Worm (Caenorhabditis elegans): ENCODE results near the gene F13D2.1.

F13D2.1 gene

DNA sequence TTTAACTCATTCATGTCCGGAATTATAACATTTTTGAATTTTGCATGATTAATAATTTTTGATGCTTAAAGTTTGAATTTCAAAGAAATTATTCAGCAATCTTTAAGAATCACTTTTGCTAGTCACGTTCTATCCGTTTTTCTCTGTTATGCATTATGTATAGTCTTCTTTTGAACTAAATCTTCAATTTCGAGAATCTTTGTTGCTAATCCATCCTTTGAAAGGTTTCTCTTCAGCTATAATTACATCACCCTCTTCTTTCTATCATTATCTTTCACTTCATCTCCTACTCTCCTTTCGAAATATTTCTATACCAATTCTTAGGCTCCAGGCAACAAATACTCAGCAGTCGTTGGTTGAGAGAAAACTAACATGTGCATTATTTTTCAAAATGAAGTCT lies 37.9 kb downstream of the F13D2.1 start:
- no peak for TF ChIP-seq flt-1 (GFP tag; IDR thresholded peaks at IDR 0.05)
- no peak for TF ChIP-seq med-1 (GFP tag; optimal IDR thresholded peaks at IDR 0.05; ENCODE audit: insufficient read depth)
- TF ChIP-seq ztf-29 (GFP tag; IDR thresholded peaks at IDR 0.05) = no peak
- TF ChIP-seq tab-1 (GFP tag; IDR thresholded peaks at IDR 0.05) = no peak
- no peak for TF ChIP-seq cog-1 (tag; optimal IDR thresholded peaks at IDR 0.05)
- TF ChIP-seq klf-2 (GFP tag; conservative IDR thresholded peaks at IDR 0.05) = no peak
- no peak for TF ChIP-seq ztf-23 (GFP tag; IDR thresholded peaks at IDR 0.05)
- TF ChIP-seq T22C8.4 (GFP tag; IDR thresholded peaks at IDR 0.05) = no peak
- no peak for TF ChIP-seq ref-1 (GFP tag; conservative IDR thresholded peaks at IDR 0.05)

DNA sequence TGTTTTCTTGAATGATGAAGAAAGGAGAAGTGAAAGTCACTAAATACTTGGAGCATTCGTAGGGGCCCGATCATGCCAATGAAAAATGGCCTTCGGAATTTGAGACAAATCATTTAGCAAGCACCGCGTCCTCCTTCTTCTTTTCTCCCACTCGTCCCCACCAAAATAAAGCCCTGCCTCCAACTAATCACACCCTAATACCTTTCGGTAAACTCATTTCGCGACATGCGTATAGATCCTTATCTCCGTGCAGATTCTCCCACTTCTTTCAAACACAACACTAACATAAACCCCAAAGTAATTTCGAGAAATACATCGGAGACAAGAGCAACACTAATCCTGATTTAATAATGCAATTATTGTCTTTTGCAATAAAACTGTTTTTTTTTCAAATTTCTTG lies 51.8 kb downstream of the F13D2.1 start:
- no peak for TF ChIP-seq klf-2 (GFP tag; conservative IDR thresholded peaks at IDR 0.05)
- TF ChIP-seq ztf-23 (GFP tag; IDR thresholded peaks at IDR 0.05) = no peak
- TF ChIP-seq ref-1 (GFP tag; conservative IDR thresholded peaks at IDR 0.05) = no peak
- TF ChIP-seq cog-1 (tag; optimal IDR thresholded peaks at IDR 0.05) = no peak
- TF ChIP-seq T22C8.4 (GFP tag; IDR thresholded peaks at IDR 0.05) = no peak
- no peak for TF ChIP-seq flt-1 (GFP tag; IDR thresholded peaks at IDR 0.05)
- no peak for TF ChIP-seq med-1 (GFP tag; optimal IDR thresholded peaks at IDR 0.05; ENCODE audit: insufficient read depth)
- TF ChIP-seq ztf-29 (GFP tag; IDR thresholded peaks at IDR 0.05) = no peak
- no peak for TF ChIP-seq tab-1 (GFP tag; IDR thresholded peaks at IDR 0.05)

DNA sequence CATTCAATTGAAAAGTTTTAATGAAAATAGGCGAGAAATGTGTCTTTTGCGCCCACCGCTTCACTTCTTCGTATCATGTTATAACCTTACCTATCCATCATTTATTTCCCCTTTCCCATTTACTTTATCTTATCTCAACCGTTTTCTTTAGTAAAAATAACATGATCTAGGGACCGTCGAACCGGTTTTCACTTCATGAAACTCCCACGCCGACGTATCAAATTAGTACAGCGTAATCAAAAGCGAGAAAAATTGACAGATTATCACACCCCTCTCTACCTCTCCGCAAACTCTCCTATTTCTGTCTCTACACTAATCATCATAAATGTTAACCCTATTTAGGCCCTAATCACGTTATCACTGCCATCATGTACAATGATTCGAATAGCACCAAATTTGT lies 52.4 kb downstream of the F13D2.1 start:
- TF ChIP-seq ref-1 (GFP tag; conservative IDR thresholded peaks at IDR 0.05) = no peak
- no peak for TF ChIP-seq ztf-29 (GFP tag; IDR thresholded peaks at IDR 0.05)
- no peak for TF ChIP-seq med-1 (GFP tag; optimal IDR thresholded peaks at IDR 0.05; ENCODE audit: insufficient read depth)
- TF ChIP-seq ztf-23 (GFP tag; IDR thresholded peaks at IDR 0.05) = no peak
- no peak for TF ChIP-seq flt-1 (GFP tag; IDR thresholded peaks at IDR 0.05)
- no peak for TF ChIP-seq cog-1 (tag; optimal IDR thresholded peaks at IDR 0.05)
- TF ChIP-seq T22C8.4 (GFP tag; IDR thresholded peaks at IDR 0.05) = no peak
- no peak for TF ChIP-seq tab-1 (GFP tag; IDR thresholded peaks at IDR 0.05)
- TF ChIP-seq klf-2 (GFP tag; conservative IDR thresholded peaks at IDR 0.05) = no peak

DNA sequence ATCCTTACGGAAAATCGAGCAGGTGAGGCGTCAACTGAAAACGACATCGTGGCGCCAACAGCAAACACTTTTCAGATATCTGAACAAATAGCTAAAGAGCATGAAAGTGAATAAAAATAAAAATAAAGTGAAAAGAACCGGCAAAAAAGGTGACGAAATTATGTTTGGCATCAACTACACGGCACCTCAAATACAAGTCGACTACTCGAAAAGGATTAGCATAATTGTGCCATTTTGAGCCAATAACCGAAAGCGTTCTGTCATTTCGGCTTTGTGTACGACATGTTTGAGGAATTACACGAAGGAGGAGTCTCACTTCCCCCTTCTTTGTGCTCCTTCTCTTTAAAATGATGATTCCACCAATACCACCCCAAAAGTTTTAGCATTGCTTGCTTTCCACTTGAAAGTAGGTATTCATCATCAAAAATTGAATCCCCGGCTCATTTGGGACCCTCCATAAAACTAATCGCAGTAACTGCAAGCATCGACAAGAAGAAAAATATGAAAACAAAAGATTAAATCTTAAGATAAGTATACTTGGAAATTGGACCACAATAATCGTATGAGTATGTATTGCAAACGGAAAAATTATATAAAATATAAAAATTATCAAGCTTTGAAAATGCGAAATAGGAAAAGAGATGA lies 54.5 kb downstream of the F13D2.1 start:
- no peak for TF ChIP-seq flt-1 (GFP tag; IDR thresholded peaks at IDR 0.05)
- no peak for TF ChIP-seq ztf-29 (GFP tag; IDR thresholded peaks at IDR 0.05)
- TF ChIP-seq cog-1 (tag; optimal IDR thresholded peaks at IDR 0.05) = no peak
- TF ChIP-seq tab-1 (GFP tag; IDR thresholded peaks at IDR 0.05) = no peak

- no peak for TF ChIP-seq tab-1 (GFP tag; IDR thresholded peaks at IDR 0.05)
- TF ChIP-seq klf-2 (GFP tag; conservative IDR thresholded peaks at IDR 0.05) = no peak
- no peak for TF ChIP-seq ztf-29 (GFP tag; IDR thresholded peaks at IDR 0.05)
- no peak for TF ChIP-seq ztf-23 (GFP tag; IDR thresholded peaks at IDR 0.05)
- no peak for TF ChIP-seq med-1 (GFP tag; optimal IDR thresholded peaks at IDR 0.05; ENCODE audit: insufficient read depth)
These were observed 57.2 kb downstream of the F13D2.1 start for ce11 chrX:11132260-11132659.

DNA sequence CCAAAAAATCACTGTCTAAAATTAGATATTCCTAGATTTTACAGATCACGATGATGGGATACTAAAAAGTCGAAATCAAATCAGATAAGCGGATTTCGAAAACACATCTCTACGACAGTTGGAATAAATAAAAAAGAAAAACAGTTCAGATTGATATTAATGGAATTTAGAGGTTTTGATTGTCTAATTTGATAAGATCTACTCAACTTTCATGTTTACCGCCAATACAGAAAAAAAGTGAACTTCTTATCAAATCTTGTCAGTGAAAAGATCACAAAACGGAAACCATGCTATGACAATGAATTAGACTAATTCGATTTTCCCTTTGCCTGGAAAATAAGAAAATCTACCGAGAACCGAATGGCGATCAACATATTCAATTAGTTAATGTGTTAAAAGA lies 63.2 kb downstream of the F13D2.1 start:
- TF ChIP-seq ztf-29 (GFP tag; IDR thresholded peaks at IDR 0.05) = no peak
- no peak for TF ChIP-seq cog-1 (tag; optimal IDR thresholded peaks at IDR 0.05)
- TF ChIP-seq med-1 (GFP tag; optimal IDR thresholded peaks at IDR 0.05; ENCODE audit: insufficient read depth) = no peak
- no peak for TF ChIP-seq T22C8.4 (GFP tag; IDR thresholded peaks at IDR 0.05)
- TF ChIP-seq ztf-23 (GFP tag; IDR thresholded peaks at IDR 0.05) = no peak
- TF ChIP-seq tab-1 (GFP tag; IDR thresholded peaks at IDR 0.05) = no peak
- TF ChIP-seq ref-1 (GFP tag; conservative IDR thresholded peaks at IDR 0.05) = no peak
- no peak for TF ChIP-seq klf-2 (GFP tag; conservative IDR thresholded peaks at IDR 0.05)
- TF ChIP-seq flt-1 (GFP tag; IDR thresholded peaks at IDR 0.05) = no peak

DNA sequence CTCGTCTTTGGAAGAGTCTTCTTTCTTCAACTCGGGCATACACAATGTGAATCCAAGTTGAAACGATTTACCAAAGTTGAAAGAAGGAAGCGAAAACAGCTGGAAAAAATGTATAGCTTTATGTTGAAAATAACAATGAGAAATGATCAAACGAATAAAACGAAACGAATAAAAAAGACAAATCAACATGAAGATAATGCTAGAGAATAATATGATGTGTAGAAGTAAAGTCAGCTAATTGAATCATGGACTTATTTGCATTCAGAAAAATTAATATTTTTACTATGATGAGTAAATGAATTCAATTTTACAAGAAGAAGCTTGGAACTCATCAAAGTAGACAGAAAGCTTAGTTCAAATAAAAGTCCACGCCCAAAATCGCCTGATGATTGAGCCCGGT lies 63.9 kb downstream of the F13D2.1 start, which contains the start of gene alr-1:
Gene alr-1 (minus strand): TSS at position 101 of the 400 bp plus-strand sequence.
- TF ChIP-seq cog-1 (tag; optimal IDR thresholded peaks at IDR 0.05) (no peak), ztf-29 (GFP tag; IDR thresholded peaks at IDR 0.05) (no peak), klf-2 (GFP tag; conservative IDR thresholded peaks at IDR 0.05) (no peak), ref-1 (GFP tag; conservative IDR thresholded peaks at IDR 0.05) (no peak), T22C8.4 (GFP tag; IDR thresholded peaks at IDR 0.05) (no peak), ztf-23 (GFP tag; IDR thresholded peaks at IDR 0.05) (no peak), med-1 (GFP tag; optimal IDR thresholded peaks at IDR 0.05; ENCODE audit: insufficient read depth) (no peak), tab-1 (GFP tag; IDR thresholded peaks at IDR 0.05) (no peak), flt-1 (GFP tag; IDR thresholded peaks at IDR 0.05) (no peak)

ce11 chrX:11123998-11124397 lies 65.4 kb downstream of the F13D2.1 start:
- TF ChIP-seq tab-1 (GFP tag; IDR thresholded peaks at IDR 0.05) = no peak
- no peak for TF ChIP-seq cog-1 (tag; optimal IDR thresholded peaks at IDR 0.05)
- no peak for TF ChIP-seq ztf-23 (GFP tag; IDR thresholded peaks at IDR 0.05)
- TF ChIP-seq ref-1 (GFP tag; conservative IDR thresholded peaks at IDR 0.05) = no peak
- TF ChIP-seq flt-1 (GFP tag; IDR thresholded peaks at IDR 0.05) = no peak
- no peak for TF ChIP-seq klf-2 (GFP tag; conservative IDR thresholded peaks at IDR 0.05)
- TF ChIP-seq med-1 (GFP tag; optimal IDR thresholded peaks at IDR 0.05; ENCODE audit: insufficient read depth) = no peak
- TF ChIP-seq ztf-29 (GFP tag; IDR thresholded peaks at IDR 0.05) = no peak
- TF ChIP-seq T22C8.4 (GFP tag; IDR thresholded peaks at IDR 0.05) = no peak

ce11 chrX:11122412-11122811 lies 67.0 kb downstream of the F13D2.1 start:
- TF ChIP-seq klf-2 (GFP tag; conservative IDR thresholded peaks at IDR 0.05) (no peak), ztf-23 (GFP tag; IDR thresholded peaks at IDR 0.05) (no peak), T22C8.4 (GFP tag; IDR thresholded peaks at IDR 0.05) (no peak), ztf-29 (GFP tag; IDR thresholded peaks at IDR 0.05) (no peak), flt-1 (GFP tag; IDR thresholded peaks at IDR 0.05) (no peak), med-1 (GFP tag; optimal IDR thresholded peaks at IDR 0.05; ENCODE audit: insufficient read depth) (no peak), tab-1 (GFP tag; IDR thresholded peaks at IDR 0.05) (no peak), ref-1 (GFP tag; conservative IDR thresholded peaks at IDR 0.05) (no peak), cog-1 (tag; optimal IDR thresholded peaks at IDR 0.05) (no peak)

DNA sequence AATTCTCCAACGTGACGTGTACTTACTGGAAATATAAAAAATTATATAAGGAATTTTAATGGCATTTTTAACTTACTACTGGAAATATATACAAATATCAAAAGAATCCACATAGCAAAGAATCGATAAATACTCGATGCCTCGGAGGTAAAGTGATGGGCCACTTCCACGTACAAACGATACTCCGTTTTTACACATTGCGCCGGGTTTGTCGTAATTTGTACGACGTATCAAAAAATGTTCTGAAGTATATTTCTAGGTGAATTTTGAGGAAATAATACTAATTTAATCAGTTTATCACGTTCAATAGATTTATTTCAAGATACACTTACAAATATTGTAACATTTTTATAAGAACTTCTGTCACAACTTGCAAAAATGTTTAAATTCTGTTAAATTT lies 68.6 kb downstream of the F13D2.1 start, which contains the start of gene R08B4.3:
Gene R08B4.3 (minus strand): TSS at position 198 of the 400 bp plus-strand sequence.
- no peak for TF ChIP-seq T22C8.4 (GFP tag; IDR thresholded peaks at IDR 0.05)
- TF ChIP-seq ztf-23 (GFP tag; IDR thresholded peaks at IDR 0.05) = no peak
- TF ChIP-seq tab-1 (GFP tag; IDR thresholded peaks at IDR 0.05) = no peak
- no peak for TF ChIP-seq med-1 (GFP tag; optimal IDR thresholded peaks at IDR 0.05; ENCODE audit: insufficient read depth)
- no peak for TF ChIP-seq flt-1 (GFP tag; IDR thresholded peaks at IDR 0.05)
- no peak for TF ChIP-seq cog-1 (tag; optimal IDR thresholded peaks at IDR 0.05)
- no peak for TF ChIP-seq ref-1 (GFP tag; conservative IDR thresholded peaks at IDR 0.05)
- no peak for TF ChIP-seq ztf-29 (GFP tag; IDR thresholded peaks at IDR 0.05)

Data from whole organism, midembryonic.